Comparison of ENCODE assay signal across 4 worm cellular contexts in the genomic region with DNA sequence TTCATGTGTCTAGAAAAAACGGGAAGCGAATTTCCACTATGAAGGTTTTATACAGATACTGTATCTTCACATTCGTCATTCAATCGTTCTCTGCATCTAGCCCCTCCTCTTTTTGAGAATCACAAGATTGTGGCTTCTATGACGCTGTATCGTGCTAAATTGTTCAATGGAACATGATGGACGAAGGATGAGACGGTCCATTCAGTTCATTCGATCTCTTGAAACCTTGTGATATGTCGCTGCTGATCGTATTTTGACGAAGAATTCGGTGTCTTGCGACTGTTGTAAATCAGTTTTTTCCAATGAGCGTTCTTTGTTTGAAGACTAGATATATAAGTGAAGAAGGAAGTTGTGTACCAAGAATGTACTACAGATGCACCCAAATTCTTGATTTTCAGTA.
TF ChIP-seq lines count a peak whose summit lies in the region.

No protein-coding gene starts in this region.

TF ChIP-seq in whole organism, L1 larva, 84 proteins besides CTCF, POLR2A, EP300 and RAD21 (continued from another document and continues in another):
- TF ChIP-seq fos-1 (tag; optimal IDR thresholded peaks at IDR 0.05; lab: Kevin White, UChicago) (no peak), zip-4 (GFP tag; optimal IDR thresholded peaks at IDR 0.05; lab: Kevin White, UChicago) (no peak), ztf-4 (tag; optimal IDR thresholded peaks at IDR 0.05; lab: Kevin White, UChicago) (no peak), ceh-88 (GFP tag; IDR thresholded peaks at IDR 0.05; lab: Robert Waterston, UW) (no peak), ceh-8 (GFP tag; optimal IDR thresholded peaks at IDR 0.05; lab: Kevin White, UChicago) (no peak), elt-3 (tag; optimal IDR thresholded peaks at IDR 0.05; lab: Kevin White, UChicago) (peak in 5 of 6 experiments; percentile 79 to 95 (median 86)), unc-130 (tag; optimal IDR thresholded peaks at IDR 0.05; lab: Kevin White, UChicago) (peak; percentile 78), nhr-90 (tag; optimal IDR thresholded peaks at IDR 0.05; lab: Kevin White, UChicago; ENCODE audit: poor library complexity) (peak; percentile 74), hpl-2 (GFP tag; optimal IDR thresholded peaks at IDR 0.05; lab: Kevin White, UChicago) (no peak), jun-1 (tag; optimal IDR thresholded peaks at IDR 0.05; lab: Kevin White, UChicago) (no peak), lin-35 (GFP tag; optimal IDR thresholded peaks at IDR 0.05; lab: Kevin White, UChicago) (peak in 1 of 2 experiments; percentile 70), nhr-12 (tag; optimal IDR thresholded peaks at IDR 0.05; lab: Kevin White, UChicago) (no peak), mef-2 (tag; optimal IDR thresholded peaks at IDR 0.05; lab: Kevin White, UChicago) (no peak), pag-3 (tag; optimal IDR thresholded peaks at IDR 0.05; lab: Kevin White, UChicago; ENCODE audit: borderline replicate concordance, insufficient read depth) (no peak), skn-1 (tag; optimal IDR thresholded peaks at IDR 0.05; lab: Kevin White, UChicago) (no peak), dsc-1 (tag; optimal IDR thresholded peaks at IDR 0.05; lab: Kevin White, UChicago) (no peak), lin-39 (tag; optimal IDR thresholded peaks at IDR 0.05; lab: Kevin White, UChicago) (no peak), blmp-1 (tag; optimal IDR thresholded peaks at IDR 0.05; lab: Kevin White, UChicago) (peak; percentile 86), hlh-4 (tag; optimal IDR thresholded peaks at IDR 0.05; lab: Kevin White, UChicago) (no peak), mab-9 (GFP tag; IDR thresholded peaks at IDR 0.05; lab: Robert Waterston, UW) (no peak), lir-3 (tag; optimal IDR thresholded peaks at IDR 0.05; lab: Kevin White, UChicago; ENCODE audit: poor library complexity) (peak; percentile 61), snpc-4 (tag; optimal IDR thresholded peaks at IDR 0.05; lab: Kevin White, UChicago) (no peak), ceh-63 (GFP tag; optimal IDR thresholded peaks at IDR 0.05; lab: Kevin White, UChicago) (no peak), nhr-85 (tag; lab: Kevin White, UChicago) (peak; percentile 98), unc-98 (GFP tag; IDR thresholded peaks at IDR 0.05; lab: Robert Waterston, UW) (no peak), Y116A8C.19 (tag; optimal IDR thresholded peaks at IDR 0.05; lab: Kevin White, UChicago; ENCODE audit: borderline replicate concordance) (no peak), ama-1 (optimal IDR thresholded peaks at IDR 0.05; lab: Kevin White, UChicago) (no peak), sptf-1 (tag; optimal IDR thresholded peaks at IDR 0.05; lab: Kevin White, UChicago) (no peak), aha-1 (tag; optimal IDR thresholded peaks at IDR 0.05; lab: Kevin White, UChicago) (no peak), sox-4 (tag; optimal IDR thresholded peaks at IDR 0.05; lab: Kevin White, UChicago) (no peak), sup-37 (GFP tag; optimal IDR thresholded peaks at IDR 0.05; lab: Kevin White, UChicago) (no peak), fkh-10 (GFP tag; optimal IDR thresholded peaks at IDR 0.05; lab: Kevin White, UChicago) (no peak)

TF ChIP-seq in whole organism, L2 larva, 48 proteins besides CTCF, POLR2A, EP300 and RAD21 (continued from another document):
- no peak for TF ChIP-seq R02D3.7 (tag; optimal IDR thresholded peaks at IDR 0.05; lab: Kevin White, UChicago)
- peak; percentile 56 for TF ChIP-seq crh-2 (tag; optimal IDR thresholded peaks at IDR 0.05; lab: Kevin White, UChicago)
- no peak for TF ChIP-seq nhr-10 (tag; optimal IDR thresholded peaks at IDR 0.05; lab: Kevin White, UChicago)
- TF ChIP-seq nhr-21 (tag; optimal IDR thresholded peaks at IDR 0.05; lab: Kevin White, UChicago), result peak; percentile 98
- no peak for TF ChIP-seq mdl-1 (tag; optimal IDR thresholded peaks at IDR 0.05; lab: Kevin White, UChicago)
TF ChIP-seq in whole organism, L2 larva: peak in this region for 11.

TF ChIP-seq in whole organism, L3 larva, 47 proteins besides CTCF, POLR2A, EP300 and RAD21 (continued from another document):
- TF ChIP-seq mml-1 (tag; optimal IDR thresholded peaks at IDR 0.05; lab: Kevin White, UChicago) (no peak), nhr-237 (tag; optimal IDR thresholded peaks at IDR 0.05; lab: Kevin White, UChicago) (no peak), unc-39 (tag; optimal IDR thresholded peaks at IDR 0.05; lab: Kevin White, UChicago) (no peak), nhr-12 (tag; optimal IDR thresholded peaks at IDR 0.05; lab: Kevin White, UChicago) (no peak), pqm-1 (tag; optimal IDR thresholded peaks at IDR 0.05; lab: Kevin White, UChicago) (no peak), ama-1 (optimal IDR thresholded peaks at IDR 0.05; lab: Kevin White, UChicago) (no peak), elt-2 (tag; optimal IDR thresholded peaks at IDR 0.05; lab: Kevin White, UChicago) (no peak), R02D3.7 (tag; optimal IDR thresholded peaks at IDR 0.05; lab: Kevin White, UChicago) (no peak), fos-1 (tag; optimal IDR thresholded peaks at IDR 0.05; lab: Kevin White, UChicago) (no peak), ztf-4 (tag; optimal IDR thresholded peaks at IDR 0.05; lab: Kevin White, UChicago) (no peak), skn-1 (tag; optimal IDR thresholded peaks at IDR 0.05; lab: Kevin White, UChicago) (no peak), ceh-82 (tag; optimal IDR thresholded peaks at IDR 0.05; lab: Kevin White, UChicago) (no peak), nhr-11 (tag; optimal IDR thresholded peaks at IDR 0.05; lab: Kevin White, UChicago) (peak; percentile 30), egl-5 (tag; optimal IDR thresholded peaks at IDR 0.05; lab: Kevin White, UChicago) (no peak), hmg-11 (tag; optimal IDR thresholded peaks at IDR 0.05; lab: Kevin White, UChicago) (no peak), lin-15B (tag; optimal IDR thresholded peaks at IDR 0.05; lab: Kevin White, UChicago) (no peak), egl-27 (tag; optimal IDR thresholded peaks at IDR 0.05; lab: Kevin White, UChicago) (no peak), nhr-25 (tag; optimal IDR thresholded peaks at IDR 0.05; lab: Kevin White, UChicago) (peak; percentile 73), nhr-23 (tag; optimal IDR thresholded peaks at IDR 0.05; lab: Kevin White, UChicago) (peak; percentile 86), lin-39 (tag; optimal IDR thresholded peaks at IDR 0.05; lab: Kevin White, UChicago) (peak; percentile 22), tbx-2 (tag; optimal IDR thresholded peaks at IDR 0.05; lab: Kevin White, UChicago) (no peak), elt-1 (tag; optimal IDR thresholded peaks at IDR 0.05; lab: Kevin White, UChicago) (peak; percentile 55), pha-4 (tag; optimal IDR thresholded peaks at IDR 0.05; lab: Kevin White, UChicago) (no peak), ceh-16 (tag; optimal IDR thresholded peaks at IDR 0.05; lab: Kevin White, UChicago) (no peak), lsy-12 (tag; optimal IDR thresholded peaks at IDR 0.05; lab: Kevin White, UChicago) (no peak), ztf-11 (tag; optimal IDR thresholded peaks at IDR 0.05; lab: Kevin White, UChicago) (no peak), mdl-1 (tag; optimal IDR thresholded peaks at IDR 0.05; lab: Kevin White, UChicago) (no peak), nhr-43 (tag; optimal IDR thresholded peaks at IDR 0.05; lab: Kevin White, UChicago; ENCODE audit: poor library complexity, severe bottlenecking) (peak; percentile 98)

TF ChIP-seq in whole organism, L4 larva, 104 proteins besides CTCF, POLR2A, EP300 and RAD21 (continued from another document and continues in another):
- TF ChIP-seq vab-7 (GFP tag; IDR thresholded peaks at IDR 0.05; lab: Robert Waterston, UW) (no peak), zip-11 (GFP tag; IDR thresholded peaks at IDR 0.05; lab: Robert Waterston, UW) (no peak), daf-8 (GFP tag; IDR thresholded peaks at IDR 0.05; lab: Robert Waterston, UW) (no peak), zfp-2 (tag; optimal IDR thresholded peaks at IDR 0.05; lab: Kevin White, UChicago) (no peak), F49E8.2 (tag; optimal IDR thresholded peaks at IDR 0.05; lab: Kevin White, UChicago; ENCODE audit: borderline replicate concordance) (no peak), aha-1 (tag; lab: Kevin White, UChicago) (peak; percentile 92), lsy-2 (tag; optimal IDR thresholded peaks at IDR 0.05; lab: Kevin White, UChicago) (peak; percentile 7 to 50), tra-1 (GFP tag; IDR thresholded peaks at IDR 0.05; lab: Robert Waterston, UW) (no peak), dve-1 (tag; optimal IDR thresholded peaks at IDR 0.05; lab: Kevin White, UChicago; ENCODE audit: insufficient read depth) (no peak), nhr-11 (tag; optimal IDR thresholded peaks at IDR 0.05; lab: Kevin White, UChicago) (peak; percentile 18), fkh-10 (GFP tag; optimal IDR thresholded peaks at IDR 0.05; lab: Kevin White, UChicago) (no peak), Y75B8A.6 (GFP tag; IDR thresholded peaks at IDR 0.05; lab: Robert Waterston, UW) (no peak), madf-5 (GFP tag; IDR thresholded peaks at IDR 0.05; lab: Robert Waterston, UW) (no peak), nhr-25 (tag; optimal IDR thresholded peaks at IDR 0.05; lab: Kevin White, UChicago; ENCODE audit: borderline replicate concordance, insufficient read depth) (no peak), daf-19 (GFP tag; conservative IDR thresholded peaks at IDR 0.05; lab: Robert Waterston, UW) (no peak), ztf-11 (tag; optimal IDR thresholded peaks at IDR 0.05; lab: Kevin White, UChicago) (no peak), lin-13 (GFP tag; optimal IDR thresholded peaks at IDR 0.05; lab: Kevin White, UChicago) (no peak), pqm-1 (tag; optimal IDR thresholded peaks at IDR 0.05; lab: Kevin White, UChicago) (no peak), lin-38 (GFP tag; IDR thresholded peaks at IDR 0.05; lab: Robert Waterston, UW) (no peak), arid-1 (GFP tag; conservative IDR thresholded peaks at IDR 0.05; lab: Robert Waterston, UW) (no peak), D1046.2 (GFP tag; IDR thresholded peaks at IDR 0.05; lab: Robert Waterston, UW) (no peak), Y5F2A.4 (GFP tag; optimal IDR thresholded peaks at IDR 0.05; lab: Kevin White, UChicago) (no peak), dmd-8 (GFP tag; IDR thresholded peaks at IDR 0.05; lab: Robert Waterston, UW) (no peak), sdz-12 (GFP tag; optimal IDR thresholded peaks at IDR 0.05; lab: Kevin White, UChicago) (no peak), skn-1 (tag; optimal IDR thresholded peaks at IDR 0.05; lab: Kevin White, UChicago) (no peak), nhr-48 (tag; optimal IDR thresholded peaks at IDR 0.05; lab: Kevin White, UChicago) (peak; percentile 97), cey-2 (tag; optimal IDR thresholded peaks at IDR 0.05; lab: Kevin White, UChicago; ENCODE audit: borderline replicate concordance, insufficient read depth) (peak; percentile 40), gei-8 (GFP tag; optimal IDR thresholded peaks at IDR 0.05; lab: Kevin White, UChicago) (no peak), ceh-28 (tag; optimal IDR thresholded peaks at IDR 0.05; lab: Kevin White, UChicago) (no peak), zfp-3 (GFP tag; conservative IDR thresholded peaks at IDR 0.05; lab: Robert Waterston, UW) (no peak), unc-62 (GFP tag; optimal IDR thresholded peaks at IDR 0.05 in 1 of 2; lab: Kevin White, UChicago) (peak in 1 of 2 experiments; percentile 100), unc-62 (tag; optimal IDR thresholded peaks at IDR 0.05; lab: Kevin White, UChicago) (no peak), rbr-2 (tag; optimal IDR thresholded peaks at IDR 0.05; lab: Kevin White, UChicago) (no peak), daf-12 (tag; optimal IDR thresholded peaks at IDR 0.05; lab: Kevin White, UChicago) (no peak), mxl-3 (GFP tag; optimal IDR thresholded peaks at IDR 0.05; lab: Kevin White, UChicago) (no peak), zag-1 (tag; optimal IDR thresholded peaks at IDR 0.05; lab: Kevin White, UChicago) (no peak), T20F7.1 (GFP tag; optimal IDR thresholded peaks at IDR 0.05; lab: Kevin White, UChicago) (no peak), php-3 (GFP tag; IDR thresholded peaks at IDR 0.05; lab: Robert Waterston, UW) (no peak), spr-1 (tag; optimal IDR thresholded peaks at IDR 0.05; lab: Kevin White, UChicago) (no peak), nhr-42 (GFP tag; IDR thresholded peaks at IDR 0.05; lab: Robert Waterston, UW) (no peak), unc-130 (GFP tag; optimal IDR thresholded peaks at IDR 0.05; lab: Kevin White, UChicago) (no peak), dpl-1 (GFP tag; optimal IDR thresholded peaks at IDR 0.05; lab: Kevin White, UChicago) (no peak), egl-27 (tag; optimal IDR thresholded peaks at IDR 0.05; lab: Kevin White, UChicago) (no peak), lin-29 (GFP tag; IDR thresholded peaks at IDR 0.05; lab: Robert Waterston, UW) (no peak), F37D6.2 (tag; optimal IDR thresholded peaks at IDR 0.05; lab: Kevin White, UChicago) (no peak), nhr-237 (tag; optimal IDR thresholded peaks at IDR 0.05; lab: Kevin White, UChicago) (no peak), ZK337.2 (GFP tag; IDR thresholded peaks at IDR 0.05; lab: Robert Waterston, UW) (no peak), lim-7 (GFP tag; IDR thresholded peaks at IDR 0.05; lab: Robert Waterston, UW) (no peak), ztf-7 (tag; optimal IDR thresholded peaks at IDR 0.05; lab: Kevin White, UChicago) (no peak), fos-1 (tag; optimal IDR thresholded peaks at IDR 0.05; lab: Kevin White, UChicago) (no peak), saeg-2 (GFP tag; IDR thresholded peaks at IDR 0.05; lab: Robert Waterston, UW) (no peak), ceh-32 (tag; optimal IDR thresholded peaks at IDR 0.05; lab: Kevin White, UChicago; ENCODE audit: poor library complexity) (no peak), zip-2 (tag; optimal IDR thresholded peaks at IDR 0.05; lab: Kevin White, UChicago) (no peak), lir-3 (tag; optimal IDR thresholded peaks at IDR 0.05; lab: Kevin White, UChicago) (no peak), F44E2.7 (GFP tag; IDR thresholded peaks at IDR 0.05; lab: Robert Waterston, UW) (no peak), ceh-82 (tag; optimal IDR thresholded peaks at IDR 0.05; lab: Kevin White, UChicago) (no peak), mdl-1 (tag; optimal IDR thresholded peaks at IDR 0.05; lab: Kevin White, UChicago) (peak in 1 of 2 experiments; percentile 79), F26F4.8 (GFP tag; conservative IDR thresholded peaks at IDR 0.05; lab: Robert Waterston, UW) (no peak), lin-1 (GFP tag; IDR thresholded peaks at IDR 0.05; lab: Robert Waterston, UW) (no peak), pha-4 (GFP tag; IDR thresholded peaks at IDR 0.05; lab: Robert Waterston, UW) (no peak), pha-4 (tag; optimal IDR thresholded peaks at IDR 0.05; lab: Kevin White, UChicago) (no peak), ceh-20 (GFP tag; IDR thresholded peaks at IDR 0.05; lab: Robert Waterston, UW) (0 out of 2 replicates have a peak, but pooled peaks have one; percentile 21), mxl-2 (GFP tag; conservative IDR thresholded peaks at IDR 0.05; lab: Robert Waterston, UW) (no peak), unc-39 (tag; optimal IDR thresholded peaks at IDR 0.05; lab: Kevin White, UChicago) (no peak), ces-1 (GFP tag; optimal IDR thresholded peaks at IDR 0.05; lab: Kevin White, UChicago) (no peak), nhr-28 (tag; optimal IDR thresholded peaks at IDR 0.05; lab: Kevin White, UChicago) (peak; percentile 90), Y105C5A.15 (GFP tag; IDR thresholded peaks at IDR 0.05; lab: Robert Waterston, UW) (no peak), ceh-62 (tag; optimal IDR thresholded peaks at IDR 0.05; lab: Kevin White, UChicago) (no peak), mes-2 (tag; optimal IDR thresholded peaks at IDR 0.05; lab: Kevin White, UChicago; ENCODE audit: poor library complexity, severe bottlenecking) (peak; percentile 29), nhr-10 (tag; optimal IDR thresholded peaks at IDR 0.05; lab: Kevin White, UChicago) (peak; percentile 86), spr-3 (GFP tag; optimal IDR thresholded peaks at IDR 0.05; lab: Kevin White, UChicago) (no peak), ama-1 (optimal IDR thresholded peaks at IDR 0.05; lab: Kevin White, UChicago) (no peak), nhr-6 (tag; optimal IDR thresholded peaks at IDR 0.05; lab: Kevin White, UChicago) (no peak), hlh-11 (tag; optimal IDR thresholded peaks at IDR 0.05; lab: Kevin White, UChicago) (peak; percentile 88), dmd-6 (GFP tag; IDR thresholded peaks at IDR 0.05; lab: Robert Waterston, UW) (no peak; the same call in none of the 2 replicates)
